Worm (Caenorhabditis elegans) whole organism, L3 larva: ENCODE measurements around the gene K02E2.6.

ENCODE experiments used
- R02D3.7 ChIP-seq: fragments of 150-350 bp; optimal IDR thresholded peaks from 2 replicates; lab custom pipeline; 2014; ENCODE audit warnings: missing biosample characterization, missing genetic modification characterization
- ZK546.5 ChIP-seq: sonication (generic microtip); optimal IDR thresholded peaks from 2 replicates; lab custom pipeline; 2017; ENCODE audit warnings: missing biosample characterization, missing genetic modification characterization
- aly-2 ChIP-seq: fragments of 150-350 bp; optimal IDR thresholded peaks from 2 replicates; lab custom pipeline; 2014; ENCODE audit warnings: missing biosample characterization, missing genetic modification characterization
- ceh-28 ChIP-seq: fragments of 150-350 bp; optimal IDR thresholded peaks from 2 replicates; lab custom pipeline; 2014; ENCODE audit warnings: missing biosample characterization, missing genetic modification reagents, missing genetic modification characterization
- ceh-82 ChIP-seq: fragments of 150-350 bp; optimal IDR thresholded peaks from 2 replicates; lab custom pipeline; 2014; ENCODE audit warnings: missing biosample characterization, missing genetic modification characterization
- ceh-9 ChIP-seq: sonication (generic microtip); optimal IDR thresholded peaks from 2 replicates; lab custom pipeline; 2018; ENCODE audit warnings: missing biosample characterization, missing genetic modification characterization
- daf-12 ChIP-seq: fragments of 150-350 bp; optimal IDR thresholded peaks from 2 replicates; lab custom pipeline; 2014; ENCODE audit warnings: missing biosample characterization, missing genetic modification reagents, missing genetic modification characterization
- egl-27 ChIP-seq: sonication (generic microtip); optimal IDR thresholded peaks from 4 replicates; lab custom pipeline; 2017; ENCODE audit warnings: missing biosample characterization, missing genetic modification reagents, missing genetic modification characterization
- elt-1 ChIP-seq: fragments of 150-350 bp; optimal IDR thresholded peaks from 2 replicates; lab custom pipeline; 2014; ENCODE audit warnings: missing biosample characterization, missing genetic modification characterization
- elt-2 ChIP-seq: sonication (generic microtip); optimal IDR thresholded peaks from 2 replicates; lab custom pipeline; 2016; ENCODE audit warnings: missing genetic modification reagents, mild to moderate bottlenecking, missing genetic modification characterization, missing compliant biosample characterization
- elt-3 ChIP-seq, 3 experiments: fragments of 150-350 bp in 1 of 3; sonication (generic microtip) in 2 of 3; optimal IDR thresholded peaks; 2 replicates in 2 of 3; 4 replicates in 1 of 3; lab custom pipeline; 2014 to 2017; ENCODE audit warnings: missing biosample characterization in 3 of 3, missing genetic modification characterization in 3 of 3
- eor-1 ChIP-seq, 2 experiments: fragments of 150-350 bp; optimal IDR thresholded peaks; 2 replicates each; lab custom pipeline; 2014 to 2018; ENCODE audit warnings: missing biosample characterization in 2 of 2, missing genetic modification characterization in 2 of 2
- fkh-10 ChIP-seq: sonication (generic microtip); optimal IDR thresholded peaks from 2 replicates; lab custom pipeline; 2017; ENCODE audit warnings: missing biosample characterization, missing genetic modification reagents, missing genetic modification characterization
- fkh-2 ChIP-seq: fragments of 150-350 bp; optimal IDR thresholded peaks from 2 replicates; lab custom pipeline; 2014; ENCODE audit warnings: missing biosample characterization, missing genetic modification reagents, missing genetic modification characterization
- fos-1 ChIP-seq: fragments of 150-350 bp; optimal IDR thresholded peaks from 2 replicates; lab custom pipeline; 2014; ENCODE audit warnings: missing biosample characterization, missing genetic modification characterization
- hmg-11 ChIP-seq: sonication (generic microtip); optimal IDR thresholded peaks from 2 replicates; lab custom pipeline; 2016; ENCODE audit warnings: missing genetic modification characterization, missing compliant biosample characterization
- jun-1 ChIP-seq: fragments of 150-350 bp; optimal IDR thresholded peaks from 2 replicates; lab custom pipeline; 2014; ENCODE audit warnings: missing biosample characterization, missing genetic modification reagents, missing genetic modification characterization
- lsy-12 ChIP-seq: sonication (generic microtip); optimal IDR thresholded peaks from 2 replicates; lab custom pipeline; 2016; ENCODE audit warnings: mild to moderate bottlenecking, missing genetic modification characterization, missing compliant biosample characterization
- nfya-1 ChIP-seq: sonication (generic microtip); optimal IDR thresholded peaks from 2 replicates; lab custom pipeline; 2017; ENCODE audit warnings: missing genetic modification characterization, mild to moderate bottlenecking, missing compliant biosample characterization, antibody characterized with exemption, moderate library complexity; ENCODE audit not compliant: insufficient read depth
- nhr-11 ChIP-seq: fragments of 150-350 bp; optimal IDR thresholded peaks from 2 replicates; lab custom pipeline; 2014; ENCODE audit warnings: missing biosample characterization, missing genetic modification characterization
- nhr-12 ChIP-seq: fragments of 150-350 bp; optimal IDR thresholded peaks from 2 replicates; lab custom pipeline; 2014; ENCODE audit warnings: missing biosample characterization, missing genetic modification characterization
- nhr-23 ChIP-seq: fragments of 150-350 bp; optimal IDR thresholded peaks from 2 replicates; lab custom pipeline; 2014; ENCODE audit warnings: missing biosample characterization, missing genetic modification reagents, missing genetic modification characterization
- nhr-25 ChIP-seq: sonication (generic microtip); optimal IDR thresholded peaks from 2 replicates; lab custom pipeline; 2017; ENCODE audit warnings: missing biosample characterization, missing genetic modification characterization
- nhr-28 ChIP-seq: fragments of 150-350 bp; optimal IDR thresholded peaks from 2 replicates; lab custom pipeline; 2014; ENCODE audit warnings: missing biosample characterization, missing genetic modification characterization
- nhr-67 ChIP-seq: fragments of 150-350 bp; optimal IDR thresholded peaks from 2 replicates; lab custom pipeline; 2014; ENCODE audit warnings: missing biosample characterization, missing genetic modification characterization
- nhr-76 ChIP-seq: fragments of 150-350 bp; sonication (generic microtip); optimal IDR thresholded peaks from 5 replicates; lab custom pipeline; 2014; ENCODE audit warnings: missing biosample characterization, missing genetic modification characterization
- nhr-77 ChIP-seq: fragments of 150-350 bp; optimal IDR thresholded peaks from 2 replicates; lab custom pipeline; 2014; ENCODE audit warnings: missing biosample characterization, missing genetic modification characterization
- pha-4 ChIP-seq: fragments of 150-350 bp; optimal IDR thresholded peaks from 2 replicates; lab custom pipeline; 2014; ENCODE audit warnings: missing biosample characterization, missing genetic modification reagents, missing genetic modification characterization
- pqm-1 ChIP-seq: fragments of 150-350 bp; optimal IDR thresholded peaks from 2 replicates; lab custom pipeline; 2017; ENCODE audit warnings: missing biosample characterization, missing genetic modification characterization, inconsistent platforms
- sea-2 ChIP-seq: fragments of 150-350 bp; sonication (generic microtip); optimal IDR thresholded peaks from 4 replicates; lab custom pipeline; 2014; ENCODE audit warnings: missing biosample characterization, missing genetic modification reagents, missing genetic modification characterization
- unc-39 ChIP-seq: sonication (generic microtip); optimal IDR thresholded peaks from 4 replicates; lab custom pipeline; 2017; ENCODE audit warnings: missing biosample characterization, missing genetic modification characterization
- ztf-11 ChIP-seq: fragments of 150-350 bp; optimal IDR thresholded peaks from 2 replicates; lab custom pipeline; 2014; ENCODE audit warnings: missing biosample characterization, missing genetic modification characterization

The K02E2.6 gene

ce11 chrV:20380320-20380719, at the start of gene K02E2.6:
K02E2.6 (plus strand) TSS chrV:20380561.
- TF ChIP-seq ceh-28 (tag; lab: Kevin White, UChicago) (peak; percentile 28), nfya-1 (tag; lab: Kevin White, UChicago) (peak; percentile 32), hmg-11 (tag; lab: Kevin White, UChicago) (peak; percentile 44), pha-4 (tag; lab: Kevin White, UChicago) (peak; percentile 23), sea-2 (GFP tag; lab: Kevin White, UChicago) (no peak)

ce11 chrV:20335264-20335663, 45.1 kb upstream of the K02E2.6 start, which contains the start of gene Y38H6A.5:
Y38H6A.5 (minus strand) TSS chrV:20335364.
- TF ChIP-seq nhr-76 (tag; lab: Kevin White, UChicago) (no peak), nhr-12 (tag; lab: Kevin White, UChicago) (no peak), R02D3.7 (tag; lab: Kevin White, UChicago) (no peak), fkh-2 (tag; lab: Kevin White, UChicago) (no peak)

ce11 chrV:20338020-20338419, 42.3 kb upstream of the K02E2.6 start:
- TF ChIP-seq lsy-12 (tag; lab: Kevin White, UChicago) (no peak), jun-1 (no peak), nhr-11 (tag; lab: Kevin White, UChicago) (no peak), ceh-9 (no peak), elt-3 (tag; optimal IDR thresholded peaks at IDR 0.05; lab: Kevin White, UChicago) (no peak), pqm-1 (no peak), unc-39 (tag; lab: Kevin White, UChicago) (no peak), egl-27 (tag; lab: Kevin White, UChicago) (no peak)

- TF ChIP-seq hmg-11 (tag; lab: Kevin White, UChicago) (no peak), nhr-67 (tag; lab: Kevin White, UChicago) (no peak), fkh-10 (GFP tag; lab: Kevin White, UChicago) (peak; percentile 65), ztf-11 (tag; lab: Kevin White, UChicago) (no peak), elt-2 (tag; lab: Kevin White, UChicago) (no peak), lsy-12 (tag; lab: Kevin White, UChicago) (no peak), ceh-28 (tag; lab: Kevin White, UChicago) (no peak)
These were observed 41.5 kb upstream of the K02E2.6 start for ce11 chrV:20338870-20339269.

ce11 chrV:20344889-20345288, 35.5 kb upstream of the K02E2.6 start, which contains the start of gene Y38H6A.3:
Y38H6A.3 (plus strand) TSS chrV:20345189.
- TF ChIP-seq ceh-82 (tag; lab: Kevin White, UChicago) (no peak), elt-1 (no peak), fos-1 (tag; lab: Kevin White, UChicago) (no peak), nhr-77 (tag; lab: Kevin White, UChicago) (no peak), fkh-10 (GFP tag; lab: Kevin White, UChicago) (no peak), eor-1 (tag; optimal IDR thresholded peaks at IDR 0.05; lab: Kevin White, UChicago) (no peak)
- TF ChIP-seq, all 47 proteins: peak for 0

ce11 chrV:20347625-20348024, 32.7 kb upstream of the K02E2.6 start:
- no peak for TF ChIP-seq jun-1
- TF ChIP-seq nhr-23 (tag; lab: Kevin White, UChicago): no peak
- TF ChIP-seq lsy-12 (tag; lab: Kevin White, UChicago): no peak
- no peak for TF ChIP-seq ZK546.5 (tag; lab: Kevin White, UChicago)
- TF ChIP-seq aly-2 (tag; lab: Kevin White, UChicago): no peak
- no peak for TF ChIP-seq nhr-28 (tag; lab: Kevin White, UChicago)
- TF ChIP-seq daf-12: no peak
- no peak for TF ChIP-seq ceh-82 (tag; lab: Kevin White, UChicago)
- no peak for TF ChIP-seq egl-27 (tag; lab: Kevin White, UChicago)
- TF ChIP-seq nhr-67 (tag; lab: Kevin White, UChicago): no peak
- TF ChIP-seq ztf-11 (tag; lab: Kevin White, UChicago): no peak
- TF ChIP-seq nhr-25 (tag; lab: Kevin White, UChicago): no peak
- TF ChIP-seq, all 47 proteins: peak for 0
